Worm (Caenorhabditis elegans): Measurements from ENCODE around the gene Y55F3AM.21.

Gene Y55F3AM.21

ce11 chrIV:1009546-1009945 lies 41.9 kb downstream of the Y55F3AM.21 start, which contains the start of gene Y55F3AM.9 (continued):
- no peak for TF ChIP-seq zfp-2 (tag; optimal IDR thresholded peaks at IDR 0.05)
- no peak for TF ChIP-seq daf-16 (GFP tag; optimal IDR thresholded peaks at IDR 0.05)
- peak; percentile 29 for TF ChIP-seq daf-16 (tag; optimal IDR thresholded peaks at IDR 0.05)
- no peak for TF ChIP-seq php-3 (GFP tag; IDR thresholded peaks at IDR 0.05)
- no peak for TF ChIP-seq unc-39 (tag; optimal IDR thresholded peaks at IDR 0.05)
- TF ChIP-seq nhr-76 (tag; optimal IDR thresholded peaks at IDR 0.05) = no peak
- TF ChIP-seq hif-1 (tag; optimal IDR thresholded peaks at IDR 0.05) = peak in 1 of 2 experiments; percentile 55
- TF ChIP-seq jun-1 (tag; optimal IDR thresholded peaks at IDR 0.05) = no peak
- TF ChIP-seq dpl-1 (GFP tag; optimal IDR thresholded peaks at IDR 0.05) = peak; percentile 39
- no peak for TF ChIP-seq gei-8 (GFP tag; optimal IDR thresholded peaks at IDR 0.05)
- TF ChIP-seq hmg-1.1 (GFP tag; IDR thresholded peaks at IDR 0.05) = no peak
- TF ChIP-seq hlh-30 (tag; optimal IDR thresholded peaks at IDR 0.05; ENCODE audit: insufficient read depth) = peak; percentile 96
- TF ChIP-seq ceh-62 (tag; optimal IDR thresholded peaks at IDR 0.05) = no peak
- no peak for TF ChIP-seq mxl-2 (GFP tag; conservative IDR thresholded peaks at IDR 0.05)
- TF ChIP-seq attf-4 (tag; optimal IDR thresholded peaks at IDR 0.05) = no peak
- no peak for TF ChIP-seq ces-1 (GFP tag; optimal IDR thresholded peaks at IDR 0.05)
- TF ChIP-seq daf-19 (GFP tag; conservative IDR thresholded peaks at IDR 0.05) = no peak
- TF ChIP-seq Y105C5A.15 (GFP tag; IDR thresholded peaks at IDR 0.05) = no peak
- no peak for TF ChIP-seq nhr-111 (GFP tag; optimal IDR thresholded peaks at IDR 0.05)
- TF ChIP-seq set-16 (GFP tag; IDR thresholded peaks at IDR 0.05) = no peak
- TF ChIP-seq F26F4.8 (GFP tag; conservative IDR thresholded peaks at IDR 0.05) = no peak

ce11 chrIV:1006662-1007061 lies 44.8 kb downstream of the Y55F3AM.21 start:
- TF ChIP-seq nhr-28 (tag; optimal IDR thresholded peaks at IDR 0.05) (no peak), ceh-28 (tag; optimal IDR thresholded peaks at IDR 0.05) (peak; percentile 83), aha-1 (tag) (peak; percentile 6)

ce11 chrIV:1005761-1006160 lies 45.7 kb downstream of the Y55F3AM.21 start, which contains the start of gene immp-2:
Gene immp-2, minus strand, starts transcription at chrIV:1005861.
- TF ChIP-seq F44E2.7 (GFP tag; IDR thresholded peaks at IDR 0.05) (no peak), mdt-29 (GFP tag; IDR thresholded peaks at IDR 0.05) (no peak), unc-130 (GFP tag; optimal IDR thresholded peaks at IDR 0.05) (no peak), nhr-6 (tag; optimal IDR thresholded peaks at IDR 0.05) (no peak), F49E8.2 (tag; optimal IDR thresholded peaks at IDR 0.05; ENCODE audit: borderline replicate concordance) (no peak)

ce11 chrIV:1000441-1000840 lies 51.0 kb downstream of the Y55F3AM.21 start:
- TF ChIP-seq nhr-28 (tag; optimal IDR thresholded peaks at IDR 0.05) (no peak), ctbp-1 (GFP tag; IDR thresholded peaks at IDR 0.05) (no peak), lin-1 (GFP tag; IDR thresholded peaks at IDR 0.05) (no peak), ceh-28 (tag; optimal IDR thresholded peaks at IDR 0.05) (peak; percentile 97), lin-29 (GFP tag; IDR thresholded peaks at IDR 0.05) (no peak), duxl-1 (tag; optimal IDR thresholded peaks at IDR 0.05; ENCODE audit: poor library complexity) (no peak), lin-13 (GFP tag; optimal IDR thresholded peaks at IDR 0.05) (no peak), spr-1 (tag; optimal IDR thresholded peaks at IDR 0.05) (no peak)

ce11 chrIV:999675-1000074 lies 51.8 kb downstream of the Y55F3AM.21 start:
- TF ChIP-seq ceh-28 (tag; optimal IDR thresholded peaks at IDR 0.05) = peak; percentile 99
- no peak for TF ChIP-seq unc-62 (GFP tag; optimal IDR thresholded peaks at IDR 0.05 in 1 of 2)
- no peak for TF ChIP-seq unc-62 (tag; optimal IDR thresholded peaks at IDR 0.05)

All from whole organism, L4 larva.